Worm (Caenorhabditis elegans): ENCODE measurements around the gene srbc-65.

- no peak for TF ChIP-seq ama-1 (optimal IDR thresholded peaks at IDR 0.05)
- TF ChIP-seq tbx-37 (GFP tag; conservative IDR thresholded peaks at IDR 0.05) = no peak
- no peak for TF ChIP-seq ceh-13 (GFP tag; optimal IDR thresholded peaks at IDR 0.05)
- no peak for TF ChIP-seq flt-1 (GFP tag; IDR thresholded peaks at IDR 0.05)
- TF ChIP-seq sea-1 (GFP tag; conservative IDR thresholded peaks at IDR 0.05) = no peak
- TF ChIP-seq aly-1 (tag; optimal IDR thresholded peaks at IDR 0.05) = no peak
- no peak for TF ChIP-seq pes-1 (GFP tag; IDR thresholded peaks at IDR 0.05)
- no peak for TF ChIP-seq tbx-11 (GFP tag; IDR thresholded peaks at IDR 0.05)
- TF ChIP-seq tra-4 (tag; optimal IDR thresholded peaks at IDR 0.05) = no peak
- TF ChIP-seq ceh-36 (tag; optimal IDR thresholded peaks at IDR 0.05) = no peak
- TF ChIP-seq B0310.2 (tag; optimal IDR thresholded peaks at IDR 0.05) = no peak
- TF ChIP-seq hnd-1 (tag; optimal IDR thresholded peaks at IDR 0.05) = no peak
- TF ChIP-seq scrt-1 (GFP tag; IDR thresholded peaks at IDR 0.05) = no peak
Measured at ce11 chrV:16589488-16589887, 38.7 kb downstream of the srbc-65 start.

Measured in whole organism, early embryonic.